Worm (Caenorhabditis elegans) whole organism, midembryonic: ENCODE measurements around the gene M18.3.

Experiments used
- T22C8.4 ChIP-seq: fragments of 200-800 bp; sonication (Bioruptor generic); IDR thresholded peaks from 2 replicates; pipeline ENCODE4 v1.3.6; 2022; ENCODE audit warnings: missing genetic modification characterization, missing compliant biosample characterization
- cog-1 ChIP-seq: sonication (generic microtip); optimal IDR thresholded peaks from 2 replicates; lab custom pipeline; 2016; ENCODE audit warnings: missing genetic modification characterization, missing compliant biosample characterization
- flt-1 ChIP-seq: fragments of 200-800 bp; sonication (Bioruptor generic); IDR thresholded peaks from 2 replicates; pipeline ENCODE4 v1.3.6; 2022; ENCODE audit warnings: missing genetic modification characterization, missing compliant biosample characterization
- klf-2 ChIP-seq: fragments of 200-800 bp; sonication (Bioruptor generic); conservative IDR thresholded peaks from 2 replicates; pipeline ENCODE4 v1.3.6; 2022; ENCODE audit warnings: missing genetic modification reagents, missing genetic modification characterization, missing compliant biosample characterization
- med-1 ChIP-seq: sonication (generic microtip); optimal IDR thresholded peaks from 2 replicates; lab custom pipeline; 2017; ENCODE audit warnings: missing genetic modification characterization, mild to moderate bottlenecking, missing compliant biosample characterization, antibody characterized with exemption, missing genetic modification reagents; ENCODE audit not compliant: insufficient read depth
- ref-1 ChIP-seq: fragments of 200-800 bp; sonication (Bioruptor generic); conservative IDR thresholded peaks from 2 replicates; pipeline ENCODE4 v1.3.6; 2022; ENCODE audit warnings: missing genetic modification reagents, missing genetic modification characterization, missing compliant biosample characterization
- tab-1 ChIP-seq: fragments of 200-800 bp; sonication (Bioruptor generic); IDR thresholded peaks from 2 replicates; pipeline ENCODE4 v1.3.6; 2022; ENCODE audit warnings: missing genetic modification characterization, missing compliant biosample characterization
- ztf-23 ChIP-seq: fragments of 200-800 bp; sonication (Bioruptor generic); IDR thresholded peaks from 2 replicates; pipeline ENCODE4 v1.3.6; 2022; ENCODE audit warnings: missing genetic modification reagents, missing genetic modification characterization, missing compliant biosample characterization
- ztf-29 ChIP-seq: fragments of 200-800 bp; sonication (Bioruptor generic); IDR thresholded peaks from 2 replicates; pipeline ENCODE4 v1.3.6; 2022; ENCODE audit warnings: missing genetic modification reagents, missing genetic modification characterization, missing compliant biosample characterization

DNA sequence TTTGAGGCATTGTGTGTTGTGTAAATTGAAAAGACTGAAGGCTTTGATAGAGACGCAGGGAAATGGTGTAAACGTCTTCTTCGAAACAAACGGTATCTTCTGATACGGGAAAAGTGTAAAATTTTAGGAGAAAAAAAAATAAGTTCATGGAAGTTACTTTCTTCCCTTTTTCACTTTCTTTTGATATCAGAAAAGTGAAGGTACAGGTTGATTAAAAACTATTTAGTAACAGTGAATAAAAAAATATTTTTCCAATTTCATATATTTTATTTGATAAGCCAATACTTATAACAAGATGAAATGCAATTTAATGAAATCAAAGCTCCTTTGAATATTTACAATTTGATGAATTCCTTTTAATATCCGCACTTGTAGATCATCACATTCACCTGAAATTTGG, 4.7 kb downstream of the M18.3 start, which contains the start of gene col-129:
- TF ChIP-seq med-1 (no peak), ztf-23 (GFP tag; lab: Robert Waterston, UW) (no peak), ztf-29 (GFP tag; lab: Robert Waterston, UW) (no peak), klf-2 (no peak), flt-1 (GFP tag; lab: Robert Waterston, UW) (no peak), ref-1 (GFP tag; lab: Robert Waterston, UW) (no peak), T22C8.4 (no peak), cog-1 (tag; lab: Kevin White, UChicago) (no peak), tab-1 (GFP tag; lab: Robert Waterston, UW) (no peak)
